Worm (Caenorhabditis elegans) whole organism, L3 larva: Measurements from ENCODE around the gene marc-5.

Source experiments
- aly-2 ChIP-seq: fragments of 150-350 bp; optimal IDR thresholded peaks from 2 replicates; lab custom pipeline; 2014; ENCODE audit warnings: missing biosample characterization, missing genetic modification characterization
- ama-1 ChIP-seq: fragments of 150-350 bp; optimal IDR thresholded peaks from 2 replicates; lab custom pipeline; 2018
- elt-1 ChIP-seq: fragments of 150-350 bp; optimal IDR thresholded peaks from 2 replicates; lab custom pipeline; 2014; ENCODE audit warnings: missing biosample characterization, missing genetic modification characterization
- nhr-11 ChIP-seq: fragments of 150-350 bp; optimal IDR thresholded peaks from 2 replicates; lab custom pipeline; 2014; ENCODE audit warnings: missing biosample characterization, missing genetic modification characterization
- snpc-4 ChIP-seq: fragments of 150-350 bp; optimal IDR thresholded peaks from 2 replicates; lab custom pipeline; 2014; ENCODE audit warnings: missing biosample characterization, missing genetic modification characterization

ce11 chrII:12350737-12351275 is 28.5 kb downstream of the marc-5 start:
- TF ChIP-seq elt-1 (tag; lab: Kevin White, UChicago), result no peak
- no peak for TF ChIP-seq nhr-11
- no peak for TF ChIP-seq ama-1
- TF ChIP-seq aly-2, result no peak
- TF ChIP-seq snpc-4 (tag; lab: Kevin White, UChicago), result no peak
